Worm (Caenorhabditis elegans) whole organism, late embryonic: ENCODE results near the gene R07A4.2.

Experiments used
- C08G9.2 ChIP-seq: sonication (generic microtip); optimal IDR thresholded peaks from 2 replicates; lab custom pipeline; 2016; ENCODE audit warnings: mild to moderate bottlenecking, missing genetic modification characterization, moderate library complexity, missing compliant biosample characterization
- C38D4.7 ChIP-seq: fragments of 200-800 bp; sonication (Bioruptor generic); optimal IDR thresholded peaks from 2 replicates; lab custom pipeline; 2018; ENCODE audit warnings: mild to moderate bottlenecking, missing genetic modification characterization, moderate library complexity, missing compliant biosample characterization
- K02D7.2 ChIP-seq: sonication (generic microtip); optimal IDR thresholded peaks from 2 replicates; lab custom pipeline; 2017; ENCODE audit warnings: mild to moderate bottlenecking, missing genetic modification characterization, missing compliant biosample characterization
- K09A11.1 ChIP-seq: sonication (generic microtip); optimal IDR thresholded peaks from 2 replicates; lab custom pipeline; 2017; ENCODE audit warnings: antibody characterized with exemption, mild to moderate bottlenecking, missing genetic modification characterization, missing compliant biosample characterization; ENCODE audit not compliant: insufficient read depth
- T23F11.4 ChIP-seq: fragments of 200-800 bp; sonication (Bioruptor generic); optimal IDR thresholded peaks from 2 replicates; lab custom pipeline; 2018; ENCODE audit warnings: mild to moderate bottlenecking, missing genetic modification characterization, missing compliant biosample characterization
- ahr-1 ChIP-seq: sonication (generic microtip); optimal IDR thresholded peaks from 2 replicates; lab custom pipeline; 2016; ENCODE audit warnings: missing genetic modification characterization, missing compliant biosample characterization
- ama-1 ChIP-seq: fragments of 150-350 bp; optimal IDR thresholded peaks from 2 replicates; lab custom pipeline; 2014
- ceh-14 ChIP-seq: sonication (generic microtip); optimal IDR thresholded peaks from 2 replicates; lab custom pipeline; 2016; ENCODE audit warnings: missing genotype, missing genetic modification characterization, missing compliant biosample characterization
- ceh-18 ChIP-seq: sonication (generic microtip); optimal IDR thresholded peaks from 2 replicates; lab custom pipeline; 2016; ENCODE audit warnings: missing genetic modification characterization, missing compliant biosample characterization
- ceh-19 ChIP-seq: fragments of 200-800 bp; sonication (Bioruptor generic); optimal IDR thresholded peaks from 2 replicates; lab custom pipeline; 2018; ENCODE audit warnings: mild to moderate bottlenecking, missing genetic modification characterization, missing compliant biosample characterization
- ceh-22 ChIP-seq: sonication (generic microtip); optimal IDR thresholded peaks from 2 replicates; lab custom pipeline; 2017; ENCODE audit warnings: missing biosample characterization, missing genetic modification characterization
- ceh-30 ChIP-seq: fragments of 150-350 bp; optimal IDR thresholded peaks from 2 replicates; lab custom pipeline; 2014; ENCODE audit warnings: missing biosample characterization, missing genetic modification characterization
- ceh-34 ChIP-seq: sonication (generic microtip); optimal IDR thresholded peaks from 2 replicates; lab custom pipeline; 2016; ENCODE audit warnings: mild to moderate bottlenecking, missing genetic modification characterization, missing compliant biosample characterization
- ceh-6 ChIP-seq: fragments of 200-800 bp; sonication (Bioruptor generic); optimal IDR thresholded peaks from 2 replicates; lab custom pipeline; 2018; ENCODE audit warnings: mild to moderate bottlenecking, missing genetic modification characterization, missing compliant biosample characterization
- ceh-9 ChIP-seq: sonication (generic microtip); optimal IDR thresholded peaks from 2 replicates; lab custom pipeline; 2016; ENCODE audit warnings: mild to moderate bottlenecking, missing genetic modification characterization, inconsistent platforms, missing compliant biosample characterization
- che-1 ChIP-seq: sonication (generic microtip); optimal IDR thresholded peaks from 2 replicates; lab custom pipeline; 2016; ENCODE audit warnings: mild to moderate bottlenecking, missing genetic modification characterization, missing compliant biosample characterization
- dmd-4 ChIP-seq: sonication (generic microtip); optimal IDR thresholded peaks from 2 replicates; lab custom pipeline; 2016; ENCODE audit warnings: borderline replicate concordance, missing genetic modification characterization, missing compliant biosample characterization
- elt-4 ChIP-seq: sonication (generic microtip); optimal IDR thresholded peaks from 2 replicates; lab custom pipeline; 2016; ENCODE audit warnings: missing genetic modification characterization, missing compliant biosample characterization
- ets-4 ChIP-seq: sonication (generic microtip); optimal IDR thresholded peaks from 2 replicates; lab custom pipeline; 2016; ENCODE audit warnings: missing genetic modification characterization, missing compliant biosample characterization
- fkh-6 ChIP-seq: sonication (generic microtip); optimal IDR thresholded peaks from 2 replicates; lab custom pipeline; 2016; ENCODE audit warnings: missing genetic modification characterization, missing compliant biosample characterization
- hlh-6 ChIP-seq: sonication (generic microtip); optimal IDR thresholded peaks from 2 replicates; lab custom pipeline; 2016; ENCODE audit warnings: missing genotype, missing genetic modification characterization, missing compliant biosample characterization
- hlh-8 ChIP-seq: sonication (generic microtip); optimal IDR thresholded peaks from 2 replicates; lab custom pipeline; 2016; ENCODE audit warnings: missing genotype, missing genetic modification characterization, missing compliant biosample characterization
- lin-11 ChIP-seq: fragments of 200-800 bp; sonication (Bioruptor generic); optimal IDR thresholded peaks from 2 replicates; lab custom pipeline; 2018; ENCODE audit warnings: mild to moderate bottlenecking, missing genetic modification characterization, missing compliant biosample characterization
- nfya-1 ChIP-seq: sonication (generic microtip); optimal IDR thresholded peaks from 2 replicates; lab custom pipeline; 2017; ENCODE audit warnings: missing genetic modification characterization, mild to moderate bottlenecking, missing compliant biosample characterization, antibody characterized with exemption, moderate library complexity
- nhr-11 ChIP-seq: fragments of 150-350 bp; optimal IDR thresholded peaks from 2 replicates; lab custom pipeline; 2014; ENCODE audit warnings: missing biosample characterization, missing genetic modification characterization
- nhr-232 ChIP-seq: sonication (generic microtip); optimal IDR thresholded peaks from 2 replicates; lab custom pipeline; 2016; ENCODE audit warnings: missing genetic modification characterization, missing compliant biosample characterization
- odd-2 ChIP-seq: sonication (generic microtip); optimal IDR thresholded peaks from 2 replicates; lab custom pipeline; 2017; ENCODE audit warnings: antibody characterized with exemption, mild to moderate bottlenecking, missing genetic modification characterization, missing compliant biosample characterization
- pat-9 ChIP-seq: fragments of 200-800 bp; sonication (Bioruptor generic); optimal IDR thresholded peaks from 2 replicates; lab custom pipeline; 2018; ENCODE audit warnings: mild to moderate bottlenecking, missing genetic modification characterization, moderate library complexity, missing compliant biosample characterization
- pax-1 ChIP-seq: fragments of 150-350 bp; optimal IDR thresholded peaks from 2 replicates; lab custom pipeline; 2014; ENCODE audit warnings: missing biosample characterization, missing genetic modification characterization
- pha-2 ChIP-seq: sonication (generic microtip); optimal IDR thresholded peaks from 2 replicates; lab custom pipeline; 2017; ENCODE audit warnings: mild to moderate bottlenecking, missing genetic modification characterization, missing compliant biosample characterization
- pha-4 ChIP-seq: fragments of 150-350 bp; optimal IDR thresholded peaks from 2 replicates; lab custom pipeline; 2018; ENCODE audit warnings: missing biosample characterization, missing genetic modification reagents, missing genetic modification characterization
- pros-1 ChIP-seq: fragments of 150-350 bp; optimal IDR thresholded peaks from 2 replicates; lab custom pipeline; 2014; ENCODE audit warnings: missing biosample characterization, missing genetic modification reagents, missing genetic modification characterization
- ref-2 ChIP-seq: sonication (generic microtip); optimal IDR thresholded peaks from 2 replicates; lab custom pipeline; 2016; ENCODE audit warnings: missing genetic modification characterization, missing compliant biosample characterization
- rnt-1 ChIP-seq: sonication (generic microtip); optimal IDR thresholded peaks from 2 replicates; lab custom pipeline; 2016; ENCODE audit warnings: missing genetic modification characterization, missing compliant biosample characterization
- sdc-2 ChIP-seq: sonication (generic microtip); optimal IDR thresholded peaks from 2 replicates; lab custom pipeline; 2016; ENCODE audit warnings: missing genotype, missing genetic modification characterization, missing compliant biosample characterization
- tbx-2 ChIP-seq: sonication (generic microtip); optimal IDR thresholded peaks from 2 replicates; lab custom pipeline; 2016; ENCODE audit warnings: missing genetic modification characterization, missing compliant biosample characterization
- ttx-3 ChIP-seq: sonication (generic microtip); optimal IDR thresholded peaks from 2 replicates; lab custom pipeline; 2016; ENCODE audit warnings: missing genetic modification reagents, missing genetic modification characterization, missing compliant biosample characterization
- unc-3 ChIP-seq, 2 experiments: fragments of 200-800 bp in 1 of 2; sonication (Bioruptor generic) in 1 of 2; sonication (generic microtip) in 1 of 2; conservative IDR thresholded peaks in 1 of 2; optimal IDR thresholded peaks in 1 of 2; 2 replicates each; pipeline versions ENCODE4 v1.3.6 to Lab custom; 2016 to 2022; ENCODE audit warnings: missing compliant biosample characterization in 2 of 2, missing genetic modification characterization in 2 of 2, missing genetic modification reagents in 1 of 2
- unc-42 ChIP-seq: sonication (generic microtip); optimal IDR thresholded peaks from 2 replicates; lab custom pipeline; 2016; ENCODE audit warnings: missing genotype, missing genetic modification characterization, missing compliant biosample characterization
- unc-55 ChIP-seq: sonication (generic microtip); optimal IDR thresholded peaks from 2 replicates; lab custom pipeline; 2017; ENCODE audit warnings: missing biosample characterization, missing genetic modification reagents, missing genetic modification characterization
- unc-86 ChIP-seq: sonication (generic microtip); optimal IDR thresholded peaks from 2 replicates; lab custom pipeline; 2016; ENCODE audit warnings: missing genetic modification characterization, missing compliant biosample characterization

R07A4.2 gene

ce11 chrX:10748145-10748544 lies 1.9 kb upstream of the R07A4.2 start:
- no peak for TF ChIP-seq fkh-6 (tag; lab: Kevin White, UChicago)
- no peak for TF ChIP-seq tbx-2 (tag; lab: Kevin White, UChicago)
- TF ChIP-seq ceh-34 (tag; lab: Kevin White, UChicago), result no peak
- TF ChIP-seq ceh-18, result no peak
- no peak for TF ChIP-seq ama-1 (lab: Kevin White, UChicago)
- no peak for TF ChIP-seq unc-86 (tag; lab: Kevin White, UChicago)
- TF ChIP-seq unc-55 (GFP tag; lab: Kevin White, UChicago), result no peak
- TF ChIP-seq elt-4 (tag; lab: Kevin White, UChicago), result no peak
- TF ChIP-seq nhr-232 (tag; lab: Kevin White, UChicago), result no peak
- no peak for TF ChIP-seq sdc-2 (tag; lab: Kevin White, UChicago)
- no peak for TF ChIP-seq pha-4 (tag; lab: Kevin White, UChicago)
- no peak for TF ChIP-seq unc-42 (tag; lab: Kevin White, UChicago)
- no peak for TF ChIP-seq ceh-14
- TF ChIP-seq ref-2 (tag; lab: Kevin White, UChicago), result no peak
- TF ChIP-seq ceh-9 (tag; lab: Kevin White, UChicago), result no peak
- no peak for TF ChIP-seq che-1 (tag; lab: Kevin White, UChicago)
- TF ChIP-seq ceh-19 (GFP tag; lab: Kevin White, UChicago), result no peak
- TF ChIP-seq C38D4.7 (GFP tag; lab: Kevin White, UChicago), result no peak

DNA sequence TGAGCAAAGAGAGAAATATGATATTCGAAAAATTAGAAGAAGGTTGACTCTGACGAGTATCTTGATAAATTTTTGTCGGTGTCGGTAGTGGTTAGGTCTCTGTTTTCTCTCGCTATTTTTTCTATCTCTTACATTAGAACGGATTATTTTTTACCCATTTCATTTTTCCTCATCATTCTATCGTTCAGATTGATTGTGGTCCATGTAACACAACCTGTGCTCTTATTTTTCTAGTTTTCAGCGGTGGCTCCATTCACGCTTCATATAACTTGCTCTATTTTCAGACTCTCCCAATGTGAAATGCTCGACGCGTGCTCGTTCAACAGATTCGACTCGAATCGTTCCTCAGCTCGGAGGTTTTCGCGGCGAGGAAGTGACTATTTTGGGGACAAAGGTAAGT lies 12.3 kb downstream of the R07A4.2 start, which contains the start of gene egl-36:
egl-36 (plus strand) TSS at position 301 of the 400 bp plus-strand sequence.
- TF ChIP-seq ceh-18 (no peak), T23F11.4 (GFP tag; lab: Kevin White, UChicago) (no peak), elt-4 (tag; lab: Kevin White, UChicago) (no peak), unc-3 (GFP tag; conservative IDR thresholded peaks at IDR 0.05; lab: Robert Waterston, UW) (no peak), unc-3 (tag; optimal IDR thresholded peaks at IDR 0.05; lab: Kevin White, UChicago) (no peak), hlh-6 (tag; lab: Kevin White, UChicago) (no peak), nfya-1 (tag; lab: Kevin White, UChicago) (no peak), ama-1 (lab: Kevin White, UChicago) (no peak), ahr-1 (tag; lab: Kevin White, UChicago) (no peak), ets-4 (no peak), pha-2 (no peak), sdc-2 (tag; lab: Kevin White, UChicago) (no peak), C08G9.2 (tag; lab: Kevin White, UChicago) (no peak), K02D7.2 (tag; lab: Kevin White, UChicago) (no peak), nhr-11 (tag; lab: Kevin White, UChicago) (no peak), dmd-4 (tag; lab: Kevin White, UChicago) (no peak), K09A11.1 (tag; lab: Kevin White, UChicago) (no peak), pros-1 (no peak), tbx-2 (tag; lab: Kevin White, UChicago) (no peak), odd-2 (tag; lab: Kevin White, UChicago) (no peak)

DNA sequence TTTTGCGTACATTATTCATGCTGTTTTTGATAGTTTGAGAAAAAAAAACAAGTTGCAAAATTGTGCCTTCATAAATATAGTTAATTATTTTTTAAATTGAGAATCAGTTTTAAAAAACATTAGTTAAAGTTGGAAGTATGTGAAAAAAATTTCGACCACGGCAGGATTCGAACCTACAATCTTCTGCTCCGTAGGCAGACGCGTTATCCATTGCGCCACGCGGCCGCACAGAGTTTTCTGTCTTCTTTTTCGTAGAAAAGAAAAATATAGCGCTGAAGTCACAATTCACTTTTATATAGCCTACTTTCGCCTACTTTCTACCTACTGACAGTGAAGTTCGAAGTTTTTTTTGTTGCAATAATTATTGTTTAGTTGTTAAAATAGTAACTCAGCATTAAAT lies 14.5 kb downstream of the R07A4.2 start:
- TF ChIP-seq ets-4 (no peak), T23F11.4 (GFP tag; lab: Kevin White, UChicago) (no peak), ceh-30 (tag; lab: Kevin White, UChicago) (no peak), pat-9 (tag; lab: Kevin White, UChicago) (no peak), hlh-8 (no peak), rnt-1 (tag; lab: Kevin White, UChicago) (no peak), ceh-34 (tag; lab: Kevin White, UChicago) (no peak), pax-1 (tag; lab: Kevin White, UChicago) (no peak), ceh-22 (no peak), odd-2 (tag; lab: Kevin White, UChicago) (no peak), lin-11 (tag; lab: Kevin White, UChicago) (no peak), ceh-6 (GFP tag; lab: Kevin White, UChicago) (no peak), dmd-4 (tag; lab: Kevin White, UChicago) (no peak), ttx-3 (tag; lab: Kevin White, UChicago) (no peak)
